Fruit fly (Drosophila melanogaster): ENCODE measurements around the gene CG5039.

CG5039 gene

dm6 chr3R:25638961-25639360 lies 39.5 kb upstream of the CG5039 start (continued):
- TF ChIP-seq Bgb (GFP tag; IDR thresholded peaks at IDR 0.05; ENCODE audit: partially characterized antibody) (no peak), chinmo (GFP tag; IDR thresholded peaks at IDR 0.05; ENCODE audit: partially characterized antibody) (0 out of 4 replicates have a peak, but pooled peaks have one; percentile 42), Tbp (GFP tag; optimal IDR thresholded peaks at IDR 0.05) (no peak), nau (GFP tag; optimal IDR thresholded peaks at IDR 0.05) (no peak), gem (tag; optimal IDR thresholded peaks at IDR 0.05) (peak; percentile 25), CG17359 (tag; optimal IDR thresholded peaks at IDR 0.05) (no peak), CG17361 (GFP tag; IDR thresholded peaks at IDR 0.05) (no peak), p53 (GFP tag; optimal IDR thresholded peaks at IDR 0.05) (no peak), CG6689 (GFP tag; IDR thresholded peaks at IDR 0.05) (no peak), CG10543 (GFP tag; optimal IDR thresholded peaks at IDR 0.05) (no peak), CG9876 (GFP tag; optimal IDR thresholded peaks at IDR 0.05) (no peak), CG8765 (GFP tag; IDR thresholded peaks at IDR 0.05) (no peak), NC2α (GFP tag; optimal IDR thresholded peaks at IDR 0.05) (no peak), Xrp1 (GFP tag; IDR thresholded peaks at IDR 0.05) (0 out of 2 replicates have a peak, but pooled peaks have one; percentile 21), Dfd (GFP tag; optimal IDR thresholded peaks at IDR 0.05) (no peak)

dm6 chr3R:25640463-25640862 lies 38.0 kb upstream of the CG5039 start:
- TF ChIP-seq MBD-R2 (GFP tag; IDR thresholded peaks at IDR 0.05) (no peak), Meics (GFP tag; optimal IDR thresholded peaks at IDR 0.05) (peak; percentile 36), CG2678 (tag; optimal IDR thresholded peaks at IDR 0.05) (peak; percentile 62), sima (GFP tag; optimal IDR thresholded peaks at IDR 0.05) (no peak), nerfin-1 (tag; optimal IDR thresholded peaks at IDR 0.05) (peak; percentile 44), bcd (GFP tag; optimal IDR thresholded peaks at IDR 0.05) (peak; percentile 27), CG1233 (GFP tag; optimal IDR thresholded peaks at IDR 0.05) (no peak), inv (GFP tag; IDR thresholded peaks at IDR 0.05; ENCODE audit: partially characterized antibody) (no peak), Dp (GFP tag; optimal IDR thresholded peaks at IDR 0.05) (no peak), CG10321 (GFP tag; IDR thresholded peaks at IDR 0.05) (no peak), lola (GFP tag; optimal IDR thresholded peaks at IDR 0.05) (peak in 1 of 3 experiments; percentile 61), CG31388 (GFP tag; optimal IDR thresholded peaks at IDR 0.05) (no peak), amos (GFP tag; IDR thresholded peaks at IDR 0.05; ENCODE audit: partially characterized antibody) (no peak), Dfd (GFP tag; optimal IDR thresholded peaks at IDR 0.05) (no peak), CG10654 (GFP tag; optimal IDR thresholded peaks at IDR 0.05) (peak; percentile 38), Sox100B (GFP tag; optimal IDR thresholded peaks at IDR 0.05) (peak; percentile 16), mirr (GFP tag; optimal IDR thresholded peaks at IDR 0.05) (no peak), BtbVII (GFP tag; optimal IDR thresholded peaks at IDR 0.05) (peak; percentile 8), fu2 (GFP tag; optimal IDR thresholded peaks at IDR 0.05) (no peak), Pdp1 (GFP tag; optimal IDR thresholded peaks at IDR 0.05) (peak; percentile 30 to 39), B-H2 (GFP tag; optimal IDR thresholded peaks at IDR 0.05) (no peak), dmrt99B (tag; optimal IDR thresholded peaks at IDR 0.05) (peak; percentile 67), MESR4 (GFP tag; optimal IDR thresholded peaks at IDR 0.05) (no peak), Taf1 (GFP tag; IDR thresholded peaks at IDR 0.05) (0 out of 2 replicates have a peak, but pooled peaks have one; percentile 15), NK7.1 (GFP tag; optimal IDR thresholded peaks at IDR 0.05) (no peak), CG4424 (GFP tag; optimal IDR thresholded peaks at IDR 0.05) (peak; percentile 60), sd (tag; optimal IDR thresholded peaks at IDR 0.05) (no peak), mam (GFP tag; optimal IDR thresholded peaks at IDR 0.05) (peak; percentile 16), CG6791 (GFP tag; IDR thresholded peaks at IDR 0.05; ENCODE audit: partially characterized antibody) (no peak), CG14965 (GFP tag; optimal IDR thresholded peaks at IDR 0.05; ENCODE audit: borderline replicate concordance) (no peak), wdn (GFP tag; IDR thresholded peaks at IDR 0.05) (no peak), her (GFP tag; optimal IDR thresholded peaks at IDR 0.05) (no peak), CG34376 (GFP tag; optimal IDR thresholded peaks at IDR 0.05) (no peak), pita (GFP tag; optimal IDR thresholded peaks at IDR 0.05) (no peak), Hr3 (GFP tag; optimal IDR thresholded peaks at IDR 0.05) (peak; percentile 23), vvl (GFP tag; IDR thresholded peaks at IDR 0.05) (peak; percentile 64)

All from whole organism, embryonic.